Worm (Caenorhabditis elegans): Measurements from ENCODE around the gene rnr-2.

DNA sequence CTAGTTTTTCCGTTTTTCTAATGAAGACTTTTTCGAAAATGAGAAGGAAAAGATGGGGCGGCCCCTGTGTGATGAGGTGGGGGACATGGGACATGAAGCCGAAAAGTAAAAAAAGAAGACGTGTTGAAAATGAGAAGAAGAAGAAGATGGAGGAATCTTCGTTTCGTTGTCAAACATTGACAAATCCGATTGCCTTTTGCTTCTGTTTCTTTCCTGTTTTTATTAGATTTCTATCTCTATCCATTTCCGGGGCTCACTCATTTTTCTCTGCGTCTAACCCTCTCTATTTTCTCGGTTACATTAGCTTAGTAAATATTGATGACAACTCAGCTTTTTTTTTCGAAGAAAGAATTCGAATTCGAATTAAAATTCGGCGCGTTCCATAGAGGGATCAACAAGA, 25.0 kb upstream of the rnr-2 start:
- no peak for TF ChIP-seq jun-1 (tag; optimal IDR thresholded peaks at IDR 0.05)
- TF ChIP-seq nhr-67 (tag; optimal IDR thresholded peaks at IDR 0.05) = no peak
- no peak for TF ChIP-seq ztf-11 (tag; optimal IDR thresholded peaks at IDR 0.05)
- no peak for TF ChIP-seq sea-2 (GFP tag; optimal IDR thresholded peaks at IDR 0.05)
- TF ChIP-seq ama-1 (optimal IDR thresholded peaks at IDR 0.05) = no peak

Measured in whole organism, L3 larva.